Worm (Caenorhabditis elegans): ENCODE data around the gene cnnm-3.

The cnnm-3 gene

ce11 chrX:3070322-3070721, 24.7 kb upstream of the cnnm-3 start, which contains the start of gene ceh-31:
TSS of gene ceh-31 (minus strand) at chrX:3070422.
- no peak for TF ChIP-seq nhr-76 (tag; optimal IDR thresholded peaks at IDR 0.05)
- TF ChIP-seq mdl-1 (tag; optimal IDR thresholded peaks at IDR 0.05), result no peak

DNA sequence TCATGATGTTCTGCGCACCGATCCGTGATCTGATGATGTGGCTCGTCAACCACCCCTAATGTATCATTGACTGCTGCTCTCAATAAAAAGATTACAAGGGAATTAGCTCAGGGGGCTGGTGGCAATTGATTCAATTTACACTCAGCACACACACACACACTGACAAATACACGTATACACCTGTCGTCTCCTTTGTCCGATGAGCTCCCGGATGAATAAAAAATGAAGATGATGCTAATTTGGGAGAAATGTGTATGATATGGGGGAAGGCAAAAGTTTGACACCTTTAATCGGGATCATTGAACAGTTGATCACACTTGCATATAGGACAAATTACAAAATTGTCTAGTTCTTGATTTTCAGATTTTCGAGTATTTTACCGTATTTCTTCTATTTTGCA, 21.4 kb upstream of the cnnm-3 start:
- TF ChIP-seq elt-2 (tag; optimal IDR thresholded peaks at IDR 0.05) (no peak), egl-27 (tag; optimal IDR thresholded peaks at IDR 0.05) (no peak), aly-2 (tag; optimal IDR thresholded peaks at IDR 0.05) (no peak), nhr-237 (tag; optimal IDR thresholded peaks at IDR 0.05) (no peak), unc-39 (tag; optimal IDR thresholded peaks at IDR 0.05) (no peak), nhr-77 (tag; optimal IDR thresholded peaks at IDR 0.05) (no peak), nhr-25 (tag; optimal IDR thresholded peaks at IDR 0.05) (no peak), elt-1 (tag; optimal IDR thresholded peaks at IDR 0.05) (no peak), nhr-12 (tag; optimal IDR thresholded peaks at IDR 0.05) (no peak), ceh-16 (tag; optimal IDR thresholded peaks at IDR 0.05) (no peak), unc-62 (GFP tag; optimal IDR thresholded peaks at IDR 0.05) (no peak), ceh-9 (tag; optimal IDR thresholded peaks at IDR 0.05) (no peak), ceh-28 (tag; optimal IDR thresholded peaks at IDR 0.05) (no peak)

ce11 chrX:3063274-3063673, 17.6 kb upstream of the cnnm-3 start, which contains the start of gene ceh-30:
TSS of gene ceh-30 (plus strand) at chrX:3063574.
- TF ChIP-seq ama-1 (optimal IDR thresholded peaks at IDR 0.05), result no peak
- TF ChIP-seq nhr-43 (tag; optimal IDR thresholded peaks at IDR 0.05; ENCODE audit: poor library complexity, severe bottlenecking), result no peak
- TF ChIP-seq ZK546.5 (tag; optimal IDR thresholded peaks at IDR 0.05), result no peak
- TF ChIP-seq unc-62 (GFP tag; optimal IDR thresholded peaks at IDR 0.05), result no peak

- no peak for TF ChIP-seq ztf-4 (tag; optimal IDR thresholded peaks at IDR 0.05)
- TF ChIP-seq nfya-1 (tag; optimal IDR thresholded peaks at IDR 0.05; ENCODE audit: insufficient read depth), result no peak
- no peak for TF ChIP-seq nhr-23 (tag; optimal IDR thresholded peaks at IDR 0.05)
- no peak for TF ChIP-seq ceh-16 (tag; optimal IDR thresholded peaks at IDR 0.05)
- TF ChIP-seq nhr-28 (tag; optimal IDR thresholded peaks at IDR 0.05), result no peak
- TF ChIP-seq egl-27 (tag; optimal IDR thresholded peaks at IDR 0.05), result no peak
- no peak for TF ChIP-seq lin-15B (tag; optimal IDR thresholded peaks at IDR 0.05)
- no peak for TF ChIP-seq fos-1 (tag; optimal IDR thresholded peaks at IDR 0.05)
- TF ChIP-seq nhr-237 (tag; optimal IDR thresholded peaks at IDR 0.05), result no peak
- TF ChIP-seq unc-39 (tag; optimal IDR thresholded peaks at IDR 0.05), result no peak
Observed at ce11 chrX:3061698-3062097, 16.1 kb upstream of the cnnm-3 start.

ce11 chrX:3059299-3059698, 13.7 kb upstream of the cnnm-3 start, which contains the start of gene rsef-1:
TSS of gene rsef-1 (minus strand) at chrX:3059399.
- TF ChIP-seq unc-62 (GFP tag; optimal IDR thresholded peaks at IDR 0.05) (no peak), daf-12 (tag; optimal IDR thresholded peaks at IDR 0.05) (no peak), nhr-23 (tag; optimal IDR thresholded peaks at IDR 0.05) (no peak), snpc-4 (tag; optimal IDR thresholded peaks at IDR 0.05) (no peak), ama-1 (optimal IDR thresholded peaks at IDR 0.05) (no peak), eor-1 (tag; optimal IDR thresholded peaks at IDR 0.05) (no peak), nhr-25 (tag; optimal IDR thresholded peaks at IDR 0.05) (no peak), skn-1 (tag; optimal IDR thresholded peaks at IDR 0.05) (no peak), jun-1 (tag; optimal IDR thresholded peaks at IDR 0.05) (no peak), pha-4 (tag; optimal IDR thresholded peaks at IDR 0.05) (no peak), tbx-2 (tag; optimal IDR thresholded peaks at IDR 0.05) (no peak), lin-39 (tag; optimal IDR thresholded peaks at IDR 0.05) (no peak), pqm-1 (tag; optimal IDR thresholded peaks at IDR 0.05) (no peak), fos-1 (tag; optimal IDR thresholded peaks at IDR 0.05) (no peak), R02D3.7 (tag; optimal IDR thresholded peaks at IDR 0.05) (no peak), elt-1 (tag; optimal IDR thresholded peaks at IDR 0.05) (no peak), elt-2 (tag; optimal IDR thresholded peaks at IDR 0.05) (no peak), ztf-11 (tag; optimal IDR thresholded peaks at IDR 0.05) (no peak), nhr-11 (tag; optimal IDR thresholded peaks at IDR 0.05) (no peak)
